Worm (Caenorhabditis elegans): ENCODE data around the gene C07D10.5.

- TF ChIP-seq tbx-11 (GFP tag; IDR thresholded peaks at IDR 0.05) (no peak), hnd-1 (tag; optimal IDR thresholded peaks at IDR 0.05) (no peak), tbx-37 (GFP tag; conservative IDR thresholded peaks at IDR 0.05) (no peak), hmg-4 (GFP tag; optimal IDR thresholded peaks at IDR 0.05) (no peak), tra-4 (tag; optimal IDR thresholded peaks at IDR 0.05) (no peak), ama-1 (optimal IDR thresholded peaks at IDR 0.05) (no peak), sea-1 (GFP tag; conservative IDR thresholded peaks at IDR 0.05) (no peak), F13C5.2 (tag; optimal IDR thresholded peaks at IDR 0.05) (no peak), ets-7 (tag; optimal IDR thresholded peaks at IDR 0.05) (no peak), hmbx-1 (tag; optimal IDR thresholded peaks at IDR 0.05) (no peak), aly-1 (tag; optimal IDR thresholded peaks at IDR 0.05) (no peak), B0310.2 (tag; optimal IDR thresholded peaks at IDR 0.05) (no peak), flt-1 (GFP tag; IDR thresholded peaks at IDR 0.05) (no peak)
Observed at ce11 chrII:7342884-7343283, 38.5 kb upstream of the C07D10.5 start.

Measured in whole organism, early embryonic.